Worm (Caenorhabditis elegans) whole organism, young adult: Measurements from ENCODE around the gene ung-1.
A peak's percentile ranks its signal among the peaks of the same experiment; 100 is the strongest.

Experiments
- B0035.1 ChIP-seq: sonication (generic microtip); optimal IDR thresholded peaks from 2 replicates; lab custom pipeline; 2016; ENCODE audit warnings: missing genetic modification characterization, mild to moderate bottlenecking, missing compliant biosample characterization, missing genotype, missing genetic modification reagents
- D2030.7 ChIP-seq: fragments of 200-800 bp; sonication (Bioruptor generic); IDR thresholded peaks from 2 replicates; pipeline ENCODE4 v1.3.6; 2022; ENCODE audit warnings: missing genetic modification reagents, missing genetic modification characterization, missing compliant biosample characterization
- F10E7.11 ChIP-seq: sonication (generic microtip); optimal IDR thresholded peaks from 2 replicates; lab custom pipeline; 2017; ENCODE audit warnings: mild to moderate bottlenecking, missing genetic modification characterization, moderate library complexity, missing compliant biosample characterization
- F22D6.2 ChIP-seq: sonication (generic microtip); optimal IDR thresholded peaks from 2 replicates; lab custom pipeline; 2016; ENCODE audit warnings: mild to moderate bottlenecking, missing genetic modification characterization, missing compliant biosample characterization
- F52B5.7 ChIP-seq: sonication (generic microtip); optimal IDR thresholded peaks from 2 replicates; lab custom pipeline; 2016; ENCODE audit warnings: mild to moderate bottlenecking, missing genetic modification characterization, missing compliant biosample characterization
- F57A8.1 ChIP-seq: fragments of 200-800 bp; sonication (Bioruptor generic); optimal IDR thresholded peaks from 2 replicates; lab custom pipeline; 2018; ENCODE audit warnings: mild to moderate bottlenecking, missing genetic modification characterization, moderate library complexity, missing compliant biosample characterization
- F57C9.4 ChIP-seq: sonication (generic microtip); optimal IDR thresholded peaks from 2 replicates; lab custom pipeline; 2017; ENCODE audit warnings: mild to moderate bottlenecking, missing genetic modification characterization, missing compliant biosample characterization
- T07F8.4 ChIP-seq: sonication (generic microtip); optimal IDR thresholded peaks from 2 replicates; lab custom pipeline; 2016; ENCODE audit warnings: mild to moderate bottlenecking, missing genetic modification characterization, moderate library complexity, missing compliant biosample characterization
- Y56A3A.18 ChIP-seq: fragments of 200-800 bp; sonication (Bioruptor generic); IDR thresholded peaks from 2 replicates; pipeline ENCODE4 v1.3.6; 2022; ENCODE audit warnings: missing genetic modification reagents, missing genetic modification characterization, missing compliant biosample characterization
- Y67H2A.10 ChIP-seq: fragments of 200-800 bp; sonication (Bioruptor generic); conservative IDR thresholded peaks from 2 replicates; pipeline ENCODE4 v1.3.6; 2022; ENCODE audit warnings: missing genetic modification reagents, missing genetic modification characterization, missing compliant biosample characterization
- Y95B8A.8 ChIP-seq: fragments of 200-800 bp; sonication (Bioruptor generic); IDR thresholded peaks from 2 replicates; pipeline ENCODE4 v1.3.6; 2022; ENCODE audit warnings: missing genetic modification reagents, missing genetic modification characterization, missing compliant biosample characterization
- ama-1 ChIP-seq, 3 experiments: fragments of 150-350 bp in 1 of 3; sonication (generic microtip) in 2 of 3; optimal IDR thresholded peaks; 2 replicates each; lab custom pipeline; 2014 to 2018; ENCODE audit warnings: missing biosample characterization in 2 of 3, missing genetic modification characterization in 2 of 3, missing genetic modification reagents in 2 of 3
- aptf-2 ChIP-seq: fragments of 200-800 bp; sonication (Bioruptor generic); conservative IDR thresholded peaks from 2 replicates; pipeline ENCODE4 v1.3.6; 2022; ENCODE audit warnings: missing genetic modification reagents, missing genetic modification characterization, missing compliant biosample characterization
- aptf-3 ChIP-seq: fragments of 200-800 bp; sonication (Bioruptor generic); IDR thresholded peaks from 2 replicates; pipeline ENCODE4 v1.3.6; 2022; ENCODE audit warnings: missing genetic modification characterization, missing compliant biosample characterization
- atf-7 ChIP-seq: sonication (generic microtip); optimal IDR thresholded peaks from 2 replicates; lab custom pipeline; 2017; ENCODE audit warnings: mild to moderate bottlenecking, missing genetic modification characterization, missing compliant biosample characterization
- attf-6 ChIP-seq: fragments of 200-800 bp; sonication (Bioruptor generic); IDR thresholded peaks from 2 replicates; pipeline ENCODE4 v1.3.6; 2022; ENCODE audit warnings: missing genetic modification reagents, missing genetic modification characterization, missing compliant biosample characterization
- bed-1 ChIP-seq: fragments of 200-800 bp; sonication (Bioruptor generic); IDR thresholded peaks from 2 replicates; pipeline ENCODE4 v1.3.6; 2022; ENCODE audit warnings: missing genetic modification reagents, missing genetic modification characterization, missing compliant biosample characterization
- ceh-27 ChIP-seq: fragments of 200-800 bp; sonication (Bioruptor generic); optimal IDR thresholded peaks from 2 replicates; lab custom pipeline; 2018; ENCODE audit warnings: mild to moderate bottlenecking, missing genetic modification characterization, moderate library complexity, missing compliant biosample characterization
- die-1 ChIP-seq: sonication (generic microtip); optimal IDR thresholded peaks from 2 replicates; lab custom pipeline; 2016; ENCODE audit warnings: missing genotype, mild to moderate bottlenecking, missing genetic modification characterization, missing compliant biosample characterization
- egl-18 ChIP-seq: fragments of 200-800 bp; sonication (Bioruptor generic); IDR thresholded peaks from 2 replicates; pipeline ENCODE4 v1.3.6; 2022; ENCODE audit warnings: missing genetic modification reagents, missing genetic modification characterization, missing compliant biosample characterization
- egl-44 ChIP-seq: fragments of 200-800 bp; sonication (Bioruptor generic); IDR thresholded peaks from 2 replicates; pipeline ENCODE4 v1.3.6; 2022; ENCODE audit warnings: missing genetic modification reagents, missing genetic modification characterization, missing compliant biosample characterization
- egrh-3 ChIP-seq: fragments of 200-800 bp; sonication (Bioruptor generic); IDR thresholded peaks from 2 replicates; pipeline ENCODE4 v1.3.6; 2022; ENCODE audit warnings: missing genetic modification reagents, missing genetic modification characterization, missing compliant biosample characterization
- ets-4 ChIP-seq: fragments of 200-800 bp; sonication (Bioruptor generic); optimal IDR thresholded peaks from 2 replicates; lab custom pipeline; 2018; ENCODE audit warnings: mild to moderate bottlenecking, missing genetic modification characterization, missing compliant biosample characterization
- hlh-12 ChIP-seq: sonication (generic microtip); optimal IDR thresholded peaks from 2 replicates; lab custom pipeline; 2016; ENCODE audit warnings: missing genetic modification characterization, missing compliant biosample characterization
- hlh-26 ChIP-seq: fragments of 200-800 bp; sonication (Bioruptor generic); conservative IDR thresholded peaks from 2 replicates; pipeline ENCODE4 v1.3.6; 2022; ENCODE audit warnings: missing genetic modification reagents, missing genetic modification characterization, missing compliant biosample characterization
- hmg-1.2 ChIP-seq: fragments of 200-800 bp; sonication (Bioruptor generic); IDR thresholded peaks from 2 replicates; pipeline ENCODE4 v1.3.6; 2022; ENCODE audit warnings: missing genetic modification reagents, missing genetic modification characterization, missing compliant biosample characterization
- hmg-20 ChIP-seq: fragments of 200-800 bp; sonication (Bioruptor generic); IDR thresholded peaks from 2 replicates; pipeline ENCODE4 v1.3.6; 2022; ENCODE audit warnings: missing genetic modification reagents, missing genetic modification characterization, missing compliant biosample characterization
- hsf-1 ChIP-seq: fragments of 200-800 bp; sonication (Bioruptor generic); IDR thresholded peaks from 2 replicates; pipeline ENCODE4 v1.3.6; 2022; ENCODE audit warnings: missing genetic modification reagents, missing genetic modification characterization, missing compliant biosample characterization
- lag-1 ChIP-seq: fragments of 200-800 bp; sonication (Bioruptor generic); IDR thresholded peaks from 2 replicates; pipeline ENCODE4 v1.3.6; 2022; ENCODE audit warnings: missing genetic modification reagents, missing genetic modification characterization, missing compliant biosample characterization
- lin-35 ChIP-seq, 3 experiments: fragments of 150-350 bp in 2 of 3; sonication (generic microtip) in 1 of 3; optimal IDR thresholded peaks; 2 replicates each; lab custom pipeline; 2014 to 2018; ENCODE audit warnings: missing biosample characterization in 3 of 3, missing genetic modification characterization in 3 of 3, missing genetic modification reagents in 3 of 3
- lin-40 ChIP-seq: sonication (generic microtip); optimal IDR thresholded peaks from 2 replicates; lab custom pipeline; 2016; ENCODE audit warnings: missing genetic modification characterization, mild to moderate bottlenecking, missing compliant biosample characterization, missing genotype, missing genetic modification reagents
- lsy-27 ChIP-seq: sonication (generic microtip); optimal IDR thresholded peaks from 2 replicates; lab custom pipeline; 2017; ENCODE audit warnings: missing genetic modification characterization, mild to moderate bottlenecking, missing compliant biosample characterization, antibody characterized with exemption, missing genotype, borderline replicate concordance; ENCODE audit not compliant: insufficient read depth
- madf-6 ChIP-seq: fragments of 200-800 bp; sonication (Bioruptor generic); IDR thresholded peaks from 2 replicates; pipeline ENCODE4 v1.3.6; 2022; ENCODE audit warnings: missing genetic modification reagents, missing genetic modification characterization, missing compliant biosample characterization
- nfyb-1 ChIP-seq: fragments of 200-800 bp; sonication (Bioruptor generic); IDR thresholded peaks from 2 replicates; pipeline ENCODE4 v1.3.6; 2022; ENCODE audit warnings: missing genetic modification reagents, missing genetic modification characterization, missing compliant biosample characterization
- nhr-80 ChIP-seq: sonication (generic microtip); optimal IDR thresholded peaks from 2 replicates; lab custom pipeline; 2016; ENCODE audit warnings: missing genetic modification characterization, missing compliant biosample characterization
- nhr-90 ChIP-seq: sonication (generic microtip); optimal IDR thresholded peaks from 2 replicates; lab custom pipeline; 2016; ENCODE audit warnings: missing genotype, mild to moderate bottlenecking, missing genetic modification characterization, missing compliant biosample characterization
- snpc-1.3 ChIP-seq: sonication (generic microtip); optimal IDR thresholded peaks from 2 replicates; lab custom pipeline; 2017; ENCODE audit warnings: missing genetic modification characterization, mild to moderate bottlenecking, missing compliant biosample characterization, antibody characterized with exemption, moderate library complexity, missing genotype, missing genetic modification reagents; ENCODE audit not compliant: insufficient read depth
- sptf-2 ChIP-seq: fragments of 200-800 bp; sonication (Bioruptor generic); optimal IDR thresholded peaks from 2 replicates; lab custom pipeline; 2018; ENCODE audit warnings: mild to moderate bottlenecking, missing genetic modification characterization, missing compliant biosample characterization
- tbp1 ChIP-seq: fragments of 200-800 bp; sonication (Bioruptor generic); optimal IDR thresholded peaks from 2 replicates; lab custom pipeline; 2018; ENCODE audit warnings: mild to moderate bottlenecking, missing genetic modification characterization, missing compliant biosample characterization
- tbx-9 ChIP-seq: sonication (generic microtip); optimal IDR thresholded peaks from 2 replicates; lab custom pipeline; 2016; ENCODE audit warnings: borderline replicate concordance, missing genetic modification characterization, inconsistent platforms, missing compliant biosample characterization
- unc-62 ChIP-seq: fragments of 150-350 bp; optimal IDR thresholded peaks from 2 replicates; lab custom pipeline; 2014; ENCODE audit warnings: missing biosample characterization, missing genetic modification reagents, missing genetic modification characterization
- zfh-2 ChIP-seq: fragments of 200-800 bp; sonication (Bioruptor generic); conservative IDR thresholded peaks from 2 replicates; pipeline ENCODE4 v1.3.6; 2022; ENCODE audit warnings: missing genetic modification reagents, missing genetic modification characterization, missing compliant biosample characterization
- ztf-22 ChIP-seq: fragments of 200-800 bp; sonication (Bioruptor generic); optimal IDR thresholded peaks from 2 replicates; lab custom pipeline; 2018; ENCODE audit warnings: mild to moderate bottlenecking, missing genetic modification characterization, moderate library complexity, missing compliant biosample characterization
- ztf-28 ChIP-seq: fragments of 200-800 bp; sonication (Bioruptor generic); IDR thresholded peaks from 2 replicates; pipeline ENCODE4 v1.3.6; 2022; ENCODE audit warnings: missing genetic modification reagents, missing genetic modification characterization, missing compliant biosample characterization
- ztf-3 ChIP-seq: fragments of 200-800 bp; sonication (Bioruptor generic); optimal IDR thresholded peaks from 2 replicates; lab custom pipeline; 2018; ENCODE audit warnings: mild to moderate bottlenecking, missing genetic modification characterization, missing compliant biosample characterization

Gene ung-1

ce11 chrIII:11946973-11947372 lies 26.9 kb downstream of the ung-1 start, which contains the start of gene Y56A3A.7:
Y56A3A.7 (minus strand) TSS chrIII:11947019.
- TF ChIP-seq sptf-2 (GFP tag; lab: Kevin White, UChicago) (no peak), nhr-80 (tag; lab: Kevin White, UChicago) (no peak), nhr-90 (no peak), tbx-9 (tag; lab: Kevin White, UChicago) (no peak), aptf-2 (GFP tag; lab: Robert Waterston, UW) (no peak), F10E7.11 (no peak), egrh-3 (no peak), lin-35 (GFP tag; optimal IDR thresholded peaks at IDR 0.05; lab: Kevin White, UChicago) (no peak), Y67H2A.10 (no peak), lag-1 (GFP tag; lab: Robert Waterston, UW) (no peak), T07F8.4 (tag; lab: Kevin White, UChicago) (no peak), Y56A3A.18 (GFP tag; lab: Robert Waterston, UW) (no peak), ceh-27 (no peak), atf-7 (no peak), hlh-12 (tag; lab: Kevin White, UChicago) (no peak), ztf-28 (no peak), attf-6 (GFP tag; lab: Robert Waterston, UW) (no peak), tbp1 (GFP tag; lab: Kevin White, UChicago) (no peak)

ce11 chrIII:11946062-11946749 lies 27.7 kb downstream of the ung-1 start:
- TF ChIP-seq B0035.1 (tag; lab: Kevin White, UChicago) (peak; percentile 59), aptf-3 (GFP tag; lab: Robert Waterston, UW) (no peak), attf-6 (GFP tag; lab: Robert Waterston, UW) (0 out of 2 replicates have a peak, but pooled peaks have one; percentile 34), F57A8.1 (GFP tag; lab: Kevin White, UChicago) (no peak), lin-40 (tag; lab: Kevin White, UChicago) (peak; percentile 86), F52B5.7 (tag; lab: Kevin White, UChicago) (peak; percentile 5), egrh-3 (0 out of 2 replicates have a peak, but pooled peaks have one; percentile 17), ets-4 (GFP tag; lab: Kevin White, UChicago) (no peak), F22D6.2 (peak; percentile 49), D2030.7 (GFP tag; lab: Robert Waterston, UW) (peak; percentile 62; the same call in 1 of the 2 replicates), ztf-22 (GFP tag; lab: Kevin White, UChicago) (no peak), madf-6 (GFP tag; lab: Robert Waterston, UW) (peak; percentile 72), lsy-27 (no peak), Y95B8A.8 (no peak), Y56A3A.18 (GFP tag; lab: Robert Waterston, UW) (no peak), F10E7.11 (peak; percentile 60), unc-62 (GFP tag; lab: Kevin White, UChicago) (no peak), hlh-26 (GFP tag; lab: Robert Waterston, UW) (no peak), snpc-1.3 (no peak), zfh-2 (GFP tag; lab: Robert Waterston, UW) (peak; percentile 58; the same call in 1 of the 2 replicates), die-1 (no peak), hmg-20 (peak; percentile 58; the same call in 1 of the 2 replicates), ztf-3 (GFP tag; lab: Kevin White, UChicago) (no peak), egl-44 (no peak), nfyb-1 (peak; percentile 71; the same call in 1 of the 2 replicates), hsf-1 (GFP tag; lab: Robert Waterston, UW) (peak; percentile 57; the same call in 1 of the 2 replicates), atf-7 (peak; percentile 43), sptf-2 (GFP tag; lab: Kevin White, UChicago) (no peak), F57C9.4 (peak; percentile 59), hmg-1.2 (no peak), ama-1 (optimal IDR thresholded peaks at IDR 0.05; lab: Kevin White, UChicago) (no peak), ama-1 (GFP tag; optimal IDR thresholded peaks at IDR 0.05; lab: Kevin White, UChicago) (no peak), bed-1 (no peak), hlh-12 (tag; lab: Kevin White, UChicago) (no peak), egl-18 (0 out of 2 replicates have a peak, but pooled peaks have one; percentile 57)
